Fruit fly (Drosophila melanogaster): ENCODE data around the gene CG9592.
A peak's percentile ranks its signal among the peaks of the same experiment; 100 is the strongest.

CG9592 gene

DNA sequence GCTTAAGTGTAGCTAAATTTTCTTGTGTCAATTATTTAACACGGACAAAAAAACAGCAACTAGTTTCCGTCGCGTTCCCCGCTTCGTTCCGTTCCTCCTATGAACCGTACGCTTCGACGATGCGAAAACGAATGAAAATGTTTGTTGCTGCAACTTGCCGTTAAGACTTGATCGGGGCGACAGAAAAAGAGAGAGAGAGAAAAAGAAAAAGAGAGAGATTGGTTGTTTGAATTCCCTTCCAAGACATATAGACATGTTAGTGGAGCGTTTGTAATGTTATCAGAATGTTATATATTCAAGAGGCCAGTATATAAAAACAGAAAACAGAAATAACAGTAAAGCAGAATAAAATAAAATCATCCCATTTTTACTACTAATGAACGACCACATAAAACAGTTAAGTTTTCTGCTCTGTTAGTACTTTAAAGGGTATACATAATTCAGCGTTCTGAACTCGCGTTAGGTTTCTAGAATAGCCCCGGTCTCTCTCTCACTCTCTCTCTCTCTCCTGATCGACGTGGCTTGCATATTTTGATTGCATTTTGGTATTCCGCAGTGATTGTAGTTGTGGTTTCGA, 33.3 kb downstream of the CG9592 start, which contains the start of gene Gbs-70E (continued):
- TF ChIP-seq en (GFP tag; optimal IDR thresholded peaks at IDR 0.05), result peak; percentile 92
- peak; percentile 88; the same call in 2 of the 3 replicates for TF ChIP-seq B-H1 (GFP tag; IDR thresholded peaks at IDR 0.05)
- TF ChIP-seq CG18599 (GFP tag; optimal IDR thresholded peaks at IDR 0.05), result peak; percentile 92
- peak; percentile 89 for TF ChIP-seq CG4328 (GFP tag; optimal IDR thresholded peaks at IDR 0.05)
- TF ChIP-seq CG12659 (GFP tag; optimal IDR thresholded peaks at IDR 0.05), result peak; percentile 92
- peak; percentile 88 for TF ChIP-seq cwo (GFP tag; optimal IDR thresholded peaks at IDR 0.05)
- peak; percentile 78 for TF ChIP-seq CG15514 (GFP tag; optimal IDR thresholded peaks at IDR 0.05)
- peak; percentile 27 for TF ChIP-seq CG4707 (GFP tag; optimal IDR thresholded peaks at IDR 0.05)
- TF ChIP-seq Hr39 (optimal IDR thresholded peaks at IDR 0.05), result no peak
- TF ChIP-seq cas (GFP tag; IDR thresholded peaks at IDR 0.05), result peak; percentile 73; the same call in 1 of the 2 replicates
- peak; percentile 88 for TF ChIP-seq crc (GFP tag; optimal IDR thresholded peaks at IDR 0.05)
- TF ChIP-seq CG11695 (GFP tag; IDR thresholded peaks at IDR 0.05), result peak; percentile 95
- peak; percentile 90 for TF ChIP-seq CG14710 (tag; optimal IDR thresholded peaks at IDR 0.05)
- no peak for TF ChIP-seq hb (GFP tag; IDR thresholded peaks at IDR 0.05; ENCODE audit: partially characterized antibody)
- TF ChIP-seq dan (GFP tag; IDR thresholded peaks at IDR 0.05), result no peak
- peak; percentile 86 for TF ChIP-seq ems (GFP tag; optimal IDR thresholded peaks at IDR 0.05)
- peak; percentile 61; the same call in 1 of the 3 replicates for TF ChIP-seq CG34224 (GFP tag; IDR thresholded peaks at IDR 0.05; ENCODE audit: partially characterized antibody)
- peak; percentile 85 for TF ChIP-seq H2.0 (GFP tag; IDR thresholded peaks at IDR 0.05)
- TF ChIP-seq CG12104 (GFP tag; optimal IDR thresholded peaks at IDR 0.05), result peak; percentile 89
- peak in 1 of 2 experiments; percentile 31 for TF ChIP-seq tll (GFP tag; optimal IDR thresholded peaks at IDR 0.05)
- peak; percentile 87 for TF ChIP-seq CG17328 (GFP tag; IDR thresholded peaks at IDR 0.05)
- TF ChIP-seq CG3838 (GFP tag; optimal IDR thresholded peaks at IDR 0.05), result peak; percentile 48
- peak; percentile 90 for TF ChIP-seq slbo (GFP tag; IDR thresholded peaks at IDR 0.05)
- TF ChIP-seq ac (GFP tag; optimal IDR thresholded peaks at IDR 0.05), result peak; percentile 64
- no peak for TF ChIP-seq inv (GFP tag; IDR thresholded peaks at IDR 0.05; ENCODE audit: partially characterized antibody)
- TF ChIP-seq ham (GFP tag; IDR thresholded peaks at IDR 0.05), result peak; percentile 63; the same call in 1 of the 2 replicates
- no peak; the same call in 1 of the 3 replicates for TF ChIP-seq CG11560 (tag; IDR thresholded peaks at IDR 0.05)
- peak; percentile 90 for TF ChIP-seq NC2β (GFP tag; optimal IDR thresholded peaks at IDR 0.05)
- peak; percentile 74 for TF ChIP-seq CG11085 (GFP tag; IDR thresholded peaks at IDR 0.05)
- peak; percentile 96 for TF ChIP-seq CG18262 (tag; optimal IDR thresholded peaks at IDR 0.05)
- peak; percentile 85 for TF ChIP-seq wdn (GFP tag; IDR thresholded peaks at IDR 0.05)
- TF ChIP-seq CoRest (tag; optimal IDR thresholded peaks at IDR 0.05), result peak; percentile 94
- TF ChIP-seq ATbp (GFP tag; optimal IDR thresholded peaks at IDR 0.05), result peak; percentile 84
- peak; percentile 91 for TF ChIP-seq phol (tag; optimal IDR thresholded peaks at IDR 0.05)
- TF ChIP-seq BEAF-32 (GFP tag; optimal IDR thresholded peaks at IDR 0.05), result no peak
- TF ChIP-seq da (GFP tag; optimal IDR thresholded peaks at IDR 0.05), result peak; percentile 85
- peak; percentile 82 for TF ChIP-seq CG31365 (tag; optimal IDR thresholded peaks at IDR 0.05)
- TF ChIP-seq pfk (GFP tag; optimal IDR thresholded peaks at IDR 0.05), result peak; percentile 68
- TF ChIP-seq lab (GFP tag; optimal IDR thresholded peaks at IDR 0.05), result peak; percentile 92
- peak; percentile 93 for TF ChIP-seq CG8388 (GFP tag; optimal IDR thresholded peaks at IDR 0.05)
- TF ChIP-seq CG5245 (GFP tag; optimal IDR thresholded peaks at IDR 0.05), result peak; percentile 79
- TF ChIP-seq Mes4 (GFP tag; optimal IDR thresholded peaks at IDR 0.05), result peak; percentile 88
- TF ChIP-seq Oaz (GFP tag; IDR thresholded peaks at IDR 0.05), result peak; percentile 80; the same call in 1 of the 2 replicates
- peak; percentile 91 for TF ChIP-seq zfh1 (GFP tag; IDR thresholded peaks at IDR 0.05)
- TF ChIP-seq NFAT (GFP tag; IDR thresholded peaks at IDR 0.05), result peak; percentile 75; the same call in 1 of the 2 replicates
- no peak for TF ChIP-seq CG43689 (GFP tag; IDR thresholded peaks at IDR 0.05)
- TF ChIP-seq exex (tag; optimal IDR thresholded peaks at IDR 0.05), result peak; percentile 78
- TF ChIP-seq sisA (GFP tag; IDR thresholded peaks at IDR 0.05), result peak; percentile 87
- peak; percentile 45 for TF ChIP-seq ab (GFP tag; optimal IDR thresholded peaks at IDR 0.05)

Data from whole organism, embryonic.